Worm (Caenorhabditis elegans) whole organism, midembryonic: ENCODE measurements around the gene bath-10.

ENCODE experiments used
- T22C8.4 ChIP-seq: fragments of 200-800 bp; sonication (Bioruptor generic); IDR thresholded peaks from 2 replicates; pipeline ENCODE4 v1.3.6; 2022; ENCODE audit warnings: missing genetic modification characterization, missing compliant biosample characterization
- cog-1 ChIP-seq: sonication (generic microtip); optimal IDR thresholded peaks from 2 replicates; lab custom pipeline; 2016; ENCODE audit warnings: missing genetic modification characterization, missing compliant biosample characterization
- flt-1 ChIP-seq: fragments of 200-800 bp; sonication (Bioruptor generic); IDR thresholded peaks from 2 replicates; pipeline ENCODE4 v1.3.6; 2022; ENCODE audit warnings: missing genetic modification characterization, missing compliant biosample characterization
- tab-1 ChIP-seq: fragments of 200-800 bp; sonication (Bioruptor generic); IDR thresholded peaks from 2 replicates; pipeline ENCODE4 v1.3.6; 2022; ENCODE audit warnings: missing genetic modification characterization, missing compliant biosample characterization
- ztf-23 ChIP-seq: fragments of 200-800 bp; sonication (Bioruptor generic); IDR thresholded peaks from 2 replicates; pipeline ENCODE4 v1.3.6; 2022; ENCODE audit warnings: missing genetic modification reagents, missing genetic modification characterization, missing compliant biosample characterization
- ztf-29 ChIP-seq: fragments of 200-800 bp; sonication (Bioruptor generic); IDR thresholded peaks from 2 replicates; pipeline ENCODE4 v1.3.6; 2022; ENCODE audit warnings: missing genetic modification reagents, missing genetic modification characterization, missing compliant biosample characterization

DNA sequence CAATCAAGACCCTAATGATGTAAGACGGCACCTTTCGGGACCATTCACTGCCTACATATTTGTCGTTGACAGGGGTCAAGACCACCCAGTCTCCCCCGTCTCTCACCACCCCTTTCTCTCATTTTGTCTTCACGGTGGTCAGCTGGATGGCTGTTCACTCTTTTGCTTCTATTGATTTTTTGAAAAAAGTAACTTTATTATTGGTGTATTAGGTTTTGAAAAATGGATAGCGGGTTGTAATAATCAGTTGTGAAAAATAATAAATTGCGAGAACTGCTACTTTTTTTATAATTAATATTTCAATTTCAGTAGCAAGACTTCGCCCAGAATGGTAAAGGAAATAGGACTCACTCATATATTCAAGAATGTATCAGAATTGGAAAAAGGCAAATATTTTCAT lies 1.9 kb downstream of the bath-10 start, which contains the start of gene bath-9:
- TF ChIP-seq tab-1 (GFP tag; lab: Robert Waterston, UW) (no peak), ztf-23 (no peak), ztf-29 (GFP tag; lab: Robert Waterston, UW) (no peak), flt-1 (GFP tag; lab: Robert Waterston, UW) (no peak), T22C8.4 (no peak), cog-1 (no peak)
